Worm (Caenorhabditis elegans) whole organism, mixed stage, embryonic: ENCODE results near the gene clec-179.

ENCODE experiments used
- M03D4.4 ChIP-seq: sonication (generic microtip); optimal IDR thresholded peaks from 2 replicates; lab custom pipeline; 2017; ENCODE audit warnings: mild to moderate bottlenecking, missing genetic modification characterization, missing compliant biosample characterization
- bed-3 ChIP-seq: fragments of 200-800 bp; sonication (Bioruptor generic); optimal IDR thresholded peaks from 3 replicates; lab custom pipeline; 2018; ENCODE audit warnings: mild to moderate bottlenecking, missing genetic modification characterization, moderate library complexity, missing compliant biosample characterization
- blmp-1 ChIP-seq: fragments of 150-350 bp; optimal IDR thresholded peaks from 2 replicates; lab custom pipeline; 2014; ENCODE audit warnings: missing biosample characterization, missing genetic modification characterization
- ceh-39 ChIP-seq: fragments of 150-350 bp; optimal IDR thresholded peaks from 2 replicates; lab custom pipeline; 2014; ENCODE audit warnings: missing biosample characterization, missing genetic modification characterization
- ceh-43 ChIP-seq: fragments of 200-800 bp; sonication (Bioruptor generic); optimal IDR thresholded peaks from 2 replicates; lab custom pipeline; 2018; ENCODE audit warnings: mild to moderate bottlenecking, missing genetic modification characterization, moderate library complexity, missing compliant biosample characterization
- ces-1 ChIP-seq: fragments of 150-350 bp; optimal IDR thresholded peaks from 2 replicates; lab custom pipeline; 2014; ENCODE audit warnings: missing biosample characterization, missing genetic modification reagents, missing genetic modification characterization
- cnd-1 ChIP-seq: fragments of 200-800 bp; sonication (Bioruptor generic); optimal IDR thresholded peaks from 2 replicates; lab custom pipeline; 2018; ENCODE audit warnings: mild to moderate bottlenecking, missing genetic modification characterization, missing compliant biosample characterization
- drap-1 ChIP-seq: fragments of 200-800 bp; sonication (Bioruptor generic); optimal IDR thresholded peaks from 3 replicates; lab custom pipeline; 2018; ENCODE audit warnings: mild to moderate bottlenecking, missing genetic modification characterization, missing compliant biosample characterization
- elt-1 ChIP-seq: sonication (generic microtip); optimal IDR thresholded peaks from 2 replicates; lab custom pipeline; 2017; ENCODE audit warnings: missing genetic modification characterization, mild to moderate bottlenecking, missing compliant biosample characterization, antibody characterized with exemption, moderate library complexity, borderline replicate concordance; ENCODE audit not compliant: insufficient read depth
- elt-3 ChIP-seq: fragments of 150-350 bp; optimal IDR thresholded peaks from 2 replicates; lab custom pipeline; 2014; ENCODE audit warnings: missing biosample characterization, missing genetic modification characterization
- flh-1 ChIP-seq: fragments of 200-800 bp; sonication (Bioruptor generic); optimal IDR thresholded peaks from 2 replicates; lab custom pipeline; 2018; ENCODE audit warnings: mild to moderate bottlenecking, missing genetic modification characterization, moderate library complexity, missing compliant biosample characterization
- ham-2 ChIP-seq: fragments of 200-800 bp; sonication (Bioruptor generic); optimal IDR thresholded peaks from 2 replicates; lab custom pipeline; 2018; ENCODE audit warnings: mild to moderate bottlenecking, missing genetic modification characterization, missing compliant biosample characterization
- hlh-1 ChIP-seq: fragments of 150-350 bp; optimal IDR thresholded peaks from 2 replicates; lab custom pipeline; 2014; ENCODE audit warnings: missing biosample characterization, missing genetic modification reagents, missing genetic modification characterization
- lin-13 ChIP-seq: fragments of 150-350 bp; optimal IDR thresholded peaks from 2 replicates; lab custom pipeline; 2014; ENCODE audit warnings: missing biosample characterization, missing genetic modification characterization
- lin-32 ChIP-seq: fragments of 200-800 bp; sonication (Bioruptor generic); optimal IDR thresholded peaks from 2 replicates; lab custom pipeline; 2018; ENCODE audit warnings: mild to moderate bottlenecking, missing genetic modification characterization, missing compliant biosample characterization
- lsy-2 ChIP-seq: fragments of 150-350 bp; optimal IDR thresholded peaks from 2 replicates; lab custom pipeline; 2014; ENCODE audit warnings: missing biosample characterization, missing genetic modification characterization
- mls-2 ChIP-seq: sonication (generic microtip); optimal IDR thresholded peaks from 2 replicates; lab custom pipeline; 2016; ENCODE audit warnings: mild to moderate bottlenecking, missing genetic modification characterization, moderate library complexity, missing compliant biosample characterization
- nhr-12 ChIP-seq: fragments of 150-350 bp; optimal IDR thresholded peaks from 2 replicates; lab custom pipeline; 2014; ENCODE audit warnings: missing biosample characterization, missing genetic modification characterization
- nhr-2 ChIP-seq: fragments of 150-350 bp; optimal IDR thresholded peaks from 2 replicates; lab custom pipeline; 2014; ENCODE audit warnings: missing biosample characterization, missing genetic modification characterization
- nhr-237 ChIP-seq: fragments of 150-350 bp; optimal IDR thresholded peaks from 2 replicates; lab custom pipeline; 2014; ENCODE audit warnings: missing biosample characterization, missing genetic modification characterization
- nhr-28 ChIP-seq: fragments of 150-350 bp; optimal IDR thresholded peaks from 2 replicates; lab custom pipeline; 2014; ENCODE audit warnings: missing biosample characterization, missing genetic modification characterization
- nhr-76 ChIP-seq: sonication (generic microtip); optimal IDR thresholded peaks from 2 replicates; lab custom pipeline; 2017; ENCODE audit warnings: missing biosample characterization, missing genetic modification characterization
- pha-4 ChIP-seq: fragments of 150-350 bp; optimal IDR thresholded peaks from 2 replicates; lab custom pipeline; 2018; ENCODE audit warnings: missing biosample characterization, missing genetic modification reagents, missing genetic modification characterization
- snpc-4 ChIP-seq: fragments of 150-350 bp; optimal IDR thresholded peaks from 2 replicates; lab custom pipeline; 2014; ENCODE audit warnings: missing biosample characterization, missing genetic modification characterization
- sptf-1 ChIP-seq: sonication (generic microtip); optimal IDR thresholded peaks from 2 replicates; lab custom pipeline; 2017; ENCODE audit warnings: mild to moderate bottlenecking, missing genetic modification characterization, moderate library complexity, missing compliant biosample characterization
- unc-120 ChIP-seq: sonication (generic microtip); optimal IDR thresholded peaks from 2 replicates; lab custom pipeline; 2017; ENCODE audit warnings: missing genetic modification characterization, missing compliant biosample characterization; ENCODE audit not compliant: poor library complexity, severe bottlenecking
- unc-39 ChIP-seq: fragments of 150-350 bp; optimal IDR thresholded peaks from 2 replicates; lab custom pipeline; 2014; ENCODE audit warnings: missing biosample characterization, missing genetic modification characterization
- unc-62 ChIP-seq: fragments of 150-350 bp; optimal IDR thresholded peaks from 2 replicates; lab custom pipeline; 2014; ENCODE audit warnings: missing biosample characterization, missing genetic modification reagents, missing genetic modification characterization
- zip-8 ChIP-seq: fragments of 150-350 bp; optimal IDR thresholded peaks from 2 replicates; lab custom pipeline; 2014; ENCODE audit warnings: missing biosample characterization, missing genetic modification characterization
- ztf-11 ChIP-seq: fragments of 150-350 bp; optimal IDR thresholded peaks from 2 replicates; lab custom pipeline; 2014; ENCODE audit warnings: missing biosample characterization, missing genetic modification characterization

clec-179 gene

DNA sequence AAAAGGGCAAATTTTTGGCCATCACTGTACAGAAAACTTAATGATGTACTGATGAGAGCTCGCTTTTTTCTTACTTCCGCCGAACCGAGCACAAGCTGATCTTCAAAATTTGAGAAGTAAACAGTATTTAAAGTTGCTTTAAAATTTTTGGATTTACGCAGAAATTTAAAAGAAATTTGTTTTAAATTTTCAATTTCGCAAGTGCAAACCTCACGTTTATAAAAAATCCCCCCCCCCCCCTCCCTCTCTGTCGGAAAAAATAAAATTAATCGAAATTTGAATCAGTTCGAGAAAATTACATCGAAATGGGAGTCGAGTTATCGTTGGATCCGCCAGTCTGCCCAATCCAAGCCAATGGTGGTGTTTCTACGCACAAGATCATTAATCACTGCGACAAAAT lies 31.1 kb downstream of the clec-179 start, which contains the start of gene C34D4.3:
Gene C34D4.3, plus strand, starts transcription at position 301 of the 400 bp plus-strand sequence.
- TF ChIP-seq hlh-1 (tag; lab: Kevin White, UChicago) (no peak), ztf-11 (tag; lab: Kevin White, UChicago) (no peak), nhr-76 (no peak)

DNA sequence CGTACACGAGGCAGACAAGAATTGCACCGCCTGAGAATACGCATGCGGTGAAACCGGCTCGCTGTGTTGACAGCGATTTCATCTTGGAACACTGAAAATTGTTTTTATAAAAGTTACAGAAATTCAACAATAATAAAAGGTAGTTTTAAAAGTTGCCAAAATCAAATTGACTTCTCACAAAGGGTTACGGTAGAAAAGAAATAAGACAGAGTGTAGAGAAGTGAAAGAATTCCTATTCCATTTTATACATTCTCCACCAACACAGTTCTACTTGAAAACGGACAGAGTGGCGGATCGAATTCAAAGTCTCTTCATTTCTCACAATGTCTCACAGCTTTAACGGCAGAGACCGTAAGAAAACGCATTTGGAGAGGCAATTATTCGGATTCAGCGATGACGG lies 32.1 kb downstream of the clec-179 start, which contains the start of gene col-113:
Gene col-113, minus strand, starts transcription at position 101 of the 400 bp plus-strand sequence.
- TF ChIP-seq ces-1 (GFP tag; lab: Kevin White, UChicago) (no peak), zip-8 (no peak), unc-39 (no peak), pha-4 (tag; lab: Kevin White, UChicago) (no peak), elt-1 (tag; lab: Kevin White, UChicago) (no peak), nhr-237 (no peak), flh-1 (GFP tag; lab: Kevin White, UChicago) (no peak), sptf-1 (tag; lab: Kevin White, UChicago) (no peak), lsy-2 (tag; lab: Kevin White, UChicago) (no peak), unc-120 (tag; lab: Kevin White, UChicago) (no peak), M03D4.4 (tag; lab: Kevin White, UChicago) (no peak)

DNA sequence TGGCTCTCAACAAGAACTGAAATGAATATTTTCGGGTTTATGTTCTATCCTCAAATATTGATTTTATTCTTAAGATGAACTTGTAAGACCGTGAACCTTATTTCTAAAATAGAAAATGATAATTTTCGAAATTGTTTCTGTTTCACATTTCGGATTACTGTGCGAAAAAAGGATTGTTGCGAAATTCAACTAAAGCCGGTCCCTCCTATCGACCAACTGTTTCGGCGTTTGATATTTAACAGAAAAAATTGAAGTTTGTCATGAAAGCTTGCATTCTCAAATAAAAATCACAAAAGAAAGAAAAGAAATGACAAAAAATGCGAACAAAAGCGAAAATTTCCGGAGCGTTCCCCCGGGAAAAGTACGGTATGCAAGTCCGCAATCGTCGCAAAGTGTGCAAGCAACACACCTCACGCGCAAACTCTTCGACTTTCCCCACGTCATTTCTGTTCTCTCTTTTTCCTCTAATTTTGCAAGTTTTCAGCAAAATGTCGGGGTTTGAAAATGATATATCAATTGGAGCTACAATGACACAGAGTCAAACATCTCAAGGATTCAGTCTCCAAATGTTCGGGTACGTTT lies 35.4 kb downstream of the clec-179 start, which contains the start of gene C34D4.4:
Gene C34D4.4, plus strand, starts transcription at position 342 of the 582 bp plus-strand sequence.
- TF ChIP-seq nhr-76 (no peak), ham-2 (GFP tag; lab: Kevin White, UChicago) (no peak), lin-32 (GFP tag; lab: Kevin White, UChicago) (no peak), unc-120 (tag; lab: Kevin White, UChicago) (no peak), nhr-12 (tag; lab: Kevin White, UChicago) (no peak), ces-1 (GFP tag; lab: Kevin White, UChicago) (no peak), lin-13 (tag; lab: Kevin White, UChicago) (peak; percentile 8), lsy-2 (tag; lab: Kevin White, UChicago) (peak; percentile 94), bed-3 (no peak), zip-8 (no peak), unc-62 (GFP tag; lab: Kevin White, UChicago) (no peak)

ce11 chrIV:7147722-7148121 lies 36.8 kb downstream of the clec-179 start:
- TF ChIP-seq lin-32 (GFP tag; lab: Kevin White, UChicago) (no peak), ces-1 (GFP tag; lab: Kevin White, UChicago) (peak; percentile 21), lsy-2 (tag; lab: Kevin White, UChicago) (no peak)

ce11 chrIV:7144670-7145257 lies 39.7 kb downstream of the clec-179 start, which contains the start of gene hecd-1:
TSS of gene hecd-1 (minus strand) at chrIV:7144720.
- TF ChIP-seq cnd-1 (no peak), nhr-76 (no peak), M03D4.4 (tag; lab: Kevin White, UChicago) (no peak), ces-1 (GFP tag; lab: Kevin White, UChicago) (no peak), nhr-237 (no peak), mls-2 (tag; lab: Kevin White, UChicago) (no peak), nhr-2 (tag; lab: Kevin White, UChicago) (no peak)
- TF ChIP-seq, all 35 proteins: peak for 0

DNA sequence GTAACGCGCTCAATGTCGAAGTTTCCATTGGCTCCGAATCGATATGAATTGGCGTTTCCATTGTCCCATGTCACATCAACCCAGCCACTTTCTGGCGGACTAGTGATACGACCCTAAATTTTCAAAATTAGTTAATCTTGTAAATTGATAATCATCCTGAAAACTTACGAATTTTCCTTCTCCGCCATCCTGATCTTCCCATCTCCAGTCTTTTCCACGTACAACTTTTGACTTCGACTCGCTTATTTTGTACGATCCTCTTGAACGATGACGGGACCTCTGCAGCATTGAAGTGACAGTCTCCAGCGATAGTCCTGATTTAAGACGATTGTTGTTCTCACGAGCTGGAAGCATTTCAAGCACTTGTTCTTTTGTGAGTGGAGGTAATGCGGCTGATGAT lies 45.4 kb downstream of the clec-179 start:
- TF ChIP-seq ham-2 (GFP tag; lab: Kevin White, UChicago) (no peak), blmp-1 (tag; lab: Kevin White, UChicago) (no peak), ceh-39 (tag; lab: Kevin White, UChicago) (no peak), hlh-1 (tag; lab: Kevin White, UChicago) (no peak), lin-32 (GFP tag; lab: Kevin White, UChicago) (no peak), nhr-76 (no peak), nhr-28 (tag; lab: Kevin White, UChicago) (no peak), elt-3 (tag; lab: Kevin White, UChicago) (no peak), ceh-43 (GFP tag; lab: Kevin White, UChicago) (no peak), cnd-1 (no peak), mls-2 (tag; lab: Kevin White, UChicago) (no peak), M03D4.4 (tag; lab: Kevin White, UChicago) (no peak), nhr-12 (tag; lab: Kevin White, UChicago) (no peak), unc-62 (GFP tag; lab: Kevin White, UChicago) (no peak), snpc-4 (no peak), bed-3 (no peak), zip-8 (no peak), drap-1 (GFP tag; lab: Kevin White, UChicago) (no peak)
